Worm (Caenorhabditis elegans) whole organism, midembryonic: ENCODE data around the gene ZC374.2.

Source experiments
- flt-1 ChIP-seq: fragments of 200-800 bp; sonication (Bioruptor generic); IDR thresholded peaks from 2 replicates; pipeline ENCODE4 v1.3.6; 2022; ENCODE audit warnings: missing genetic modification characterization, missing compliant biosample characterization
- med-1 ChIP-seq: sonication (generic microtip); optimal IDR thresholded peaks from 2 replicates; lab custom pipeline; 2017; ENCODE audit warnings: missing genetic modification characterization, mild to moderate bottlenecking, missing compliant biosample characterization, antibody characterized with exemption, missing genetic modification reagents; ENCODE audit not compliant: insufficient read depth
- ztf-23 ChIP-seq: fragments of 200-800 bp; sonication (Bioruptor generic); IDR thresholded peaks from 2 replicates; pipeline ENCODE4 v1.3.6; 2022; ENCODE audit warnings: missing genetic modification reagents, missing genetic modification characterization, missing compliant biosample characterization

ce11 chrX:10017975-10018654 lies 29.1 kb downstream of the ZC374.2 start, which contains the start of gene F19C6.4:
- TF ChIP-seq flt-1 (GFP tag; lab: Robert Waterston, UW) (no peak), ztf-23 (no peak), med-1 (GFP tag; lab: Kevin White, UChicago) (no peak)
